Worm (Caenorhabditis elegans): ENCODE data around the gene tbx-31.
"Not testable (repeated sequence)": the region's sequence is repeated elsewhere in the genome, so short reads cannot be mapped to it uniquely, and the experiment has no call there.

- TF ChIP-seq nhr-28 (tag; optimal IDR thresholded peaks at IDR 0.05); bed-3 (GFP tag; optimal IDR thresholded peaks at IDR 0.05); ceh-43 (GFP tag; optimal IDR thresholded peaks at IDR 0.05): not testable (repeated sequence)
These were observed 16.9 kb upstream of the tbx-31 start, which contains the start of gene C36C9.6 for ce11 chrX:1690894-1691293.
